Fruit fly (Drosophila melanogaster): ENCODE results near the gene ScpX.

Gene ScpX

dm6 chr2L:18805637-18806403 is 25.2 kb upstream of the ScpX start (continued):
- no peak for TF ChIP-seq CG10631 (GFP tag; optimal IDR thresholded peaks at IDR 0.05)
- TF ChIP-seq Gug (GFP tag; IDR thresholded peaks at IDR 0.05): no peak; the same call in 1 of the 2 replicates
- TF ChIP-seq achi (GFP tag; optimal IDR thresholded peaks at IDR 0.05): peak; percentile 25
- TF ChIP-seq Lpt (GFP tag; optimal IDR thresholded peaks at IDR 0.05): no peak
- TF ChIP-seq fd59A (GFP tag; optimal IDR thresholded peaks at IDR 0.05): no peak
- TF ChIP-seq CG6163 (GFP tag; IDR thresholded peaks at IDR 0.05): peak; percentile 46; the same call in 1 of the 3 replicates
- peak in 1 of 2 experiments; percentile 17 for TF ChIP-seq ss (GFP tag; optimal IDR thresholded peaks at IDR 0.05)
- TF ChIP-seq acj6 (GFP tag; optimal IDR thresholded peaks at IDR 0.05): peak; percentile 11
- TF ChIP-seq Ets96B (tag; optimal IDR thresholded peaks at IDR 0.05): peak; percentile 22
- no peak for TF ChIP-seq eg (GFP tag; IDR thresholded peaks at IDR 0.05)
- peak; percentile 33 for TF ChIP-seq Eip75B (GFP tag; optimal IDR thresholded peaks at IDR 0.05)
- no peak for TF ChIP-seq CG6276 (GFP tag; optimal IDR thresholded peaks at IDR 0.05)
- peak; percentile 20 for TF ChIP-seq OdsH (GFP tag; optimal IDR thresholded peaks at IDR 0.05)
- TF ChIP-seq CG11294 (GFP tag; IDR thresholded peaks at IDR 0.05): no peak
- TF ChIP-seq dsx (GFP tag; optimal IDR thresholded peaks at IDR 0.05; ENCODE audit: poor library complexity, severe bottlenecking): no peak
- peak; percentile 52 for TF ChIP-seq CG31627 (GFP tag; optimal IDR thresholded peaks at IDR 0.05)
- TF ChIP-seq Sox102F (GFP tag; optimal IDR thresholded peaks at IDR 0.05): peak; percentile 36
- TF ChIP-seq Eip78C (GFP tag): peak; percentile 75
- TF ChIP-seq net (GFP tag; optimal IDR thresholded peaks at IDR 0.05): no peak
- no peak for TF ChIP-seq Eip93F (GFP tag; optimal IDR thresholded peaks at IDR 0.05)
- peak; percentile 65 for TF ChIP-seq esn (GFP tag; optimal IDR thresholded peaks at IDR 0.05)
- TF ChIP-seq CG8632 (GFP tag; optimal IDR thresholded peaks at IDR 0.05): peak; percentile 19
- no peak for TF ChIP-seq Hr38 (GFP tag; optimal IDR thresholded peaks at IDR 0.05)
- TF ChIP-seq topi (GFP tag; optimal IDR thresholded peaks at IDR 0.05): peak; percentile 62
- no peak for TF ChIP-seq CG8119 (GFP tag; IDR thresholded peaks at IDR 0.05)
- TF ChIP-seq Hr4 (GFP tag; optimal IDR thresholded peaks at IDR 0.05): no peak
- no peak for TF ChIP-seq CG32006 (GFP tag; optimal IDR thresholded peaks at IDR 0.05)

- no peak for TF ChIP-seq esn (GFP tag; optimal IDR thresholded peaks at IDR 0.05)
- TF ChIP-seq CG15336 (GFP tag; IDR thresholded peaks at IDR 0.05): no peak
- TF ChIP-seq fd59A (GFP tag; optimal IDR thresholded peaks at IDR 0.05): no peak
- no peak for TF ChIP-seq Ets21C (GFP tag; optimal IDR thresholded peaks at IDR 0.05)
- no peak for TF ChIP-seq cyc (GFP tag; optimal IDR thresholded peaks at IDR 0.05)
- TF ChIP-seq CG10631 (GFP tag; optimal IDR thresholded peaks at IDR 0.05): no peak
- TF ChIP-seq fd85E (GFP tag; optimal IDR thresholded peaks at IDR 0.05): no peak
- no peak for TF ChIP-seq Sox102F (GFP tag; optimal IDR thresholded peaks at IDR 0.05)
- TF ChIP-seq CG6276 (GFP tag; optimal IDR thresholded peaks at IDR 0.05): no peak
- TF ChIP-seq CG8632 (GFP tag; optimal IDR thresholded peaks at IDR 0.05): no peak
- TF ChIP-seq CG9139 (GFP tag; optimal IDR thresholded peaks at IDR 0.05): no peak
- no peak for TF ChIP-seq dac (GFP tag; optimal IDR thresholded peaks at IDR 0.05)
- no peak for TF ChIP-seq CG3032 (tag; optimal IDR thresholded peaks at IDR 0.05)
- no peak for TF ChIP-seq CG6808 (GFP tag; optimal IDR thresholded peaks at IDR 0.05)
- no peak for TF ChIP-seq Eip93F (GFP tag; optimal IDR thresholded peaks at IDR 0.05)
- TF ChIP-seq net (GFP tag; optimal IDR thresholded peaks at IDR 0.05): no peak
- no peak for TF ChIP-seq Ets96B (tag; optimal IDR thresholded peaks at IDR 0.05)
- no peak for TF ChIP-seq pdm3 (GFP tag; optimal IDR thresholded peaks at IDR 0.05)
These were observed 22.2 kb upstream of the ScpX start for dm6 chr2L:18808754-18809329.

- no peak for TF ChIP-seq CG7368 (GFP tag; optimal IDR thresholded peaks at IDR 0.05)
- TF ChIP-seq achi (GFP tag; optimal IDR thresholded peaks at IDR 0.05): no peak
- no peak for TF ChIP-seq Sox14 (GFP tag; optimal IDR thresholded peaks at IDR 0.05)
- no peak for TF ChIP-seq eg (GFP tag; IDR thresholded peaks at IDR 0.05)
- TF ChIP-seq Eip93F (GFP tag; optimal IDR thresholded peaks at IDR 0.05): no peak
- TF ChIP-seq CG8319 (GFP tag; optimal IDR thresholded peaks at IDR 0.05): no peak
- no peak for TF ChIP-seq Blimp-1 (GFP tag; optimal IDR thresholded peaks at IDR 0.05)
- TF ChIP-seq CG15336 (GFP tag; IDR thresholded peaks at IDR 0.05): no peak
- no peak for TF ChIP-seq CG34406 (GFP tag; optimal IDR thresholded peaks at IDR 0.05)
These were observed 21.5 kb upstream of the ScpX start for dm6 chr2L:18809486-18809885.

Measured in whole organism, prepupa.